Worm (Caenorhabditis elegans) whole organism, L2 larva: ENCODE measurements around the gene B0491.6.

Source experiments
- C34F6.9 ChIP-seq: fragments of 150-350 bp; optimal IDR thresholded peaks from 2 replicates; lab custom pipeline; 2014; ENCODE audit warnings: missing biosample characterization, missing genetic modification characterization
- R02D3.7 ChIP-seq: fragments of 150-350 bp; optimal IDR thresholded peaks from 2 replicates; lab custom pipeline; 2014; ENCODE audit warnings: missing biosample characterization, missing genetic modification characterization
- Y55F3AM.14 ChIP-seq: fragments of 200-800 bp; sonication (Bioruptor generic); optimal IDR thresholded peaks from 2 replicates; lab custom pipeline; 2018; ENCODE audit warnings: mild to moderate bottlenecking, missing genetic modification characterization, missing compliant biosample characterization
- ZK546.5 ChIP-seq: sonication (generic microtip); optimal IDR thresholded peaks from 2 replicates; lab custom pipeline; 2017; ENCODE audit warnings: missing biosample characterization, missing genetic modification characterization
- alr-1 ChIP-seq: fragments of 150-350 bp; optimal IDR thresholded peaks from 2 replicates; lab custom pipeline; 2014; ENCODE audit warnings: missing biosample characterization, missing genetic modification characterization
- aly-2 ChIP-seq: fragments of 150-350 bp; optimal IDR thresholded peaks from 2 replicates; lab custom pipeline; 2014; ENCODE audit warnings: missing biosample characterization, missing genetic modification characterization
- ama-1 ChIP-seq: fragments of 150-350 bp; optimal IDR thresholded peaks from 2 replicates; lab custom pipeline; 2018; ENCODE audit warnings: inconsistent platforms
- blmp-1 ChIP-seq: sonication (generic microtip); optimal IDR thresholded peaks from 2 replicates; lab custom pipeline; 2017; ENCODE audit warnings: missing genetic modification characterization, mild to moderate bottlenecking, missing compliant biosample characterization, antibody characterized with exemption, moderate library complexity; ENCODE audit not compliant: insufficient read depth
- ceh-82 ChIP-seq: fragments of 150-350 bp; optimal IDR thresholded peaks from 2 replicates; lab custom pipeline; 2014; ENCODE audit warnings: missing biosample characterization, missing genetic modification characterization
- crh-2 ChIP-seq: sonication (generic microtip); optimal IDR thresholded peaks from 2 replicates; lab custom pipeline; 2017; ENCODE audit warnings: missing biosample characterization, missing genetic modification characterization
- dmd-4 ChIP-seq: sonication (generic microtip); optimal IDR thresholded peaks from 2 replicates; lab custom pipeline; 2017; ENCODE audit warnings: missing biosample characterization, missing genetic modification characterization
- egl-27 ChIP-seq: sonication (generic microtip); optimal IDR thresholded peaks from 3 replicates; lab custom pipeline; 2017; ENCODE audit warnings: missing biosample characterization, missing genetic modification reagents, missing genetic modification characterization
- elt-1 ChIP-seq: fragments of 150-350 bp; optimal IDR thresholded peaks from 2 replicates; lab custom pipeline; 2014; ENCODE audit warnings: missing biosample characterization, missing genetic modification characterization
- elt-3 ChIP-seq: sonication (generic microtip); optimal IDR thresholded peaks from 2 replicates; lab custom pipeline; 2017; ENCODE audit warnings: missing biosample characterization, missing genetic modification characterization
- fos-1 ChIP-seq: fragments of 150-350 bp; optimal IDR thresholded peaks from 2 replicates; lab custom pipeline; 2014; ENCODE audit warnings: missing biosample characterization, missing genetic modification characterization
- gmeb-1 ChIP-seq: fragments of 150-350 bp; optimal IDR thresholded peaks from 2 replicates; lab custom pipeline; 2014; ENCODE audit warnings: missing biosample characterization, missing genetic modification characterization
- lin-11 ChIP-seq: fragments of 150-350 bp; sonication (generic microtip); optimal IDR thresholded peaks from 2 replicates; lab custom pipeline; 2014; ENCODE audit warnings: missing biosample characterization, missing genetic modification characterization, inconsistent platforms, mixed read lengths
- lin-13 ChIP-seq: fragments of 150-350 bp; optimal IDR thresholded peaks from 2 replicates; lab custom pipeline; 2014; ENCODE audit warnings: missing biosample characterization, missing genetic modification reagents, missing genetic modification characterization
- lsy-2 ChIP-seq, 2 experiments: fragments of 150-350 bp in 1 of 2; sonication (generic microtip) in 1 of 2; optimal IDR thresholded peaks; 2 replicates each; lab custom pipeline; 2014 to 2017; ENCODE audit warnings: missing biosample characterization in 2 of 2, missing genetic modification characterization in 2 of 2
- mbf-1 ChIP-seq: sonication (generic microtip); optimal IDR thresholded peaks from 2 replicates; lab custom pipeline; 2017; ENCODE audit warnings: missing biosample characterization, missing genetic modification characterization
- mdl-1 ChIP-seq, 2 experiments: fragments of 150-350 bp in 1 of 2; sonication (generic microtip) in 1 of 2; optimal IDR thresholded peaks; 2 replicates each; lab custom pipeline; 2017; ENCODE audit warnings: missing biosample characterization in 2 of 2, missing genetic modification characterization in 2 of 2
- nhr-11 ChIP-seq: fragments of 150-350 bp; optimal IDR thresholded peaks from 2 replicates; lab custom pipeline; 2014; ENCODE audit warnings: missing biosample characterization, missing genetic modification characterization
- nhr-12 ChIP-seq: fragments of 150-350 bp; optimal IDR thresholded peaks from 2 replicates; lab custom pipeline; 2014; ENCODE audit warnings: missing biosample characterization, missing genetic modification characterization
- nhr-129 ChIP-seq: fragments of 150-350 bp; optimal IDR thresholded peaks from 2 replicates; lab custom pipeline; 2014; ENCODE audit warnings: missing biosample characterization, missing genetic modification characterization
- nhr-21 ChIP-seq: fragments of 150-350 bp; optimal IDR thresholded peaks from 2 replicates; lab custom pipeline; 2014; ENCODE audit warnings: missing biosample characterization, missing genetic modification characterization
- nhr-23 ChIP-seq: fragments of 150-350 bp; optimal IDR thresholded peaks from 2 replicates; lab custom pipeline; 2014; ENCODE audit warnings: missing biosample characterization, missing genetic modification reagents, missing genetic modification characterization
- nhr-6 ChIP-seq: fragments of 150-350 bp; optimal IDR thresholded peaks from 2 replicates; lab custom pipeline; 2014; ENCODE audit warnings: missing biosample characterization, missing genetic modification characterization
- nhr-77 ChIP-seq: fragments of 150-350 bp; optimal IDR thresholded peaks from 2 replicates; lab custom pipeline; 2014; ENCODE audit warnings: missing biosample characterization, missing genetic modification characterization
- peb-1 ChIP-seq: fragments of 150-350 bp; optimal IDR thresholded peaks from 2 replicates; lab custom pipeline; 2014; ENCODE audit warnings: missing biosample characterization, missing genetic modification characterization
- sem-4 ChIP-seq: fragments of 150-350 bp; optimal IDR thresholded peaks from 2 replicates; lab custom pipeline; 2014; ENCODE audit warnings: missing biosample characterization, missing genetic modification reagents, missing genetic modification characterization
- skn-1 ChIP-seq: sonication (generic microtip); optimal IDR thresholded peaks from 2 replicates; lab custom pipeline; 2017; ENCODE audit warnings: missing biosample characterization, missing genetic modification characterization
- sma-3 ChIP-seq: sonication (generic microtip); optimal IDR thresholded peaks from 2 replicates; lab custom pipeline; 2016; ENCODE audit warnings: missing genetic modification reagents, missing genetic modification characterization, missing compliant biosample characterization
- unc-39 ChIP-seq: fragments of 150-350 bp; optimal IDR thresholded peaks from 2 replicates; lab custom pipeline; 2014; ENCODE audit warnings: missing biosample characterization, missing genetic modification characterization
- unc-55 ChIP-seq: fragments of 150-350 bp; sonication (generic microtip); optimal IDR thresholded peaks from 3 replicates; lab custom pipeline; 2014; ENCODE audit warnings: missing biosample characterization, missing genetic modification reagents, missing genetic modification characterization
- unc-62 ChIP-seq: fragments of 150-350 bp; optimal IDR thresholded peaks from 2 replicates; lab custom pipeline; 2014; ENCODE audit warnings: missing biosample characterization, missing genetic modification reagents, missing genetic modification characterization
- zag-1 ChIP-seq: fragments of 150-350 bp; optimal IDR thresholded peaks from 2 replicates; lab custom pipeline; 2014; ENCODE audit warnings: missing biosample characterization, missing genetic modification characterization
- ztf-11 ChIP-seq: sonication (generic microtip); optimal IDR thresholded peaks from 2 replicates; lab custom pipeline; 2017; ENCODE audit warnings: missing biosample characterization, missing genetic modification characterization
- ztf-4 ChIP-seq: fragments of 150-350 bp; optimal IDR thresholded peaks from 2 replicates; lab custom pipeline; 2014; ENCODE audit warnings: missing biosample characterization, missing genetic modification characterization

The B0491.6 gene

DNA sequence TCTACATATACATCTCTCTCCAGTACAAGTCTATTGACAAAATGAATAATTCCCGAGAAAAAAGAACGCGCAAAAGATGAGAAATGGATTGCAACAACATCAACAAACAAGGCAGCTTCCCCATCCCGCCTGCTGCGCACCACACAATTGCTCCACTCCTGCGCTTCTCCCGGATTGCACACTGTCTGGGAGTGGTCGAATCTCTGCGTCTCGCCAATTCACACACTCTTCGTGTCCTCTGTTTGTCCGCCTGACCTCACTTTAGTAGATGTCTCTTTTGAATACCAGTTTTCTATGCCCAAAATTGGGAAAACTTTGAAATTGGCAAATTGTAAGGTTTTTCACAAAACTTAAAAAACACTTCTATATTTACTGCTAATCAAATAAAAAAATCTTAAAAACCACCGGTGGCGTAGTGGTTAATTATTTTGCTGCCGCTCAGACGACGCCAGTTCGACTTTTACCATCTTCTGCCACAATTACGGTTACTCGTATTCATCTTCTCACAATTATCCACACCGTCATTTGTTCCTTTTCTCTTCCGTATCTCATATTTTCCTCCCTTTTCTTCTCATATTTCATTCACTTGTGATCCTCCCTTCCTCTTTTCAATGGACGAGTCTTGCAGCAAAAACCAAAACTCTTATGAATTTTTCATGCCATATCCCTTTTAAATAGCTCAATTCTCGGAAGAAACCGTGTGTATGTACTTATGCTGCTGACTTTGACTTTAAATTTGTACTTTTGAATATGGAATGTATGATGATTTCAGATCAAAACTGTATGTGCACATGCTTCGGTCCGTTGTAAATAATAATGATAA, 42.3 kb downstream of the B0491.6 start, which contains the start of gene rsf-1 (continued):
- no peak for TF ChIP-seq unc-39
- no peak for TF ChIP-seq dmd-4
- no peak for TF ChIP-seq nhr-11 (tag; lab: Kevin White, UChicago)
- TF ChIP-seq ztf-4 (tag; lab: Kevin White, UChicago) = no peak
- no peak for TF ChIP-seq Y55F3AM.14 (GFP tag; lab: Kevin White, UChicago)
- no peak for TF ChIP-seq nhr-6 (tag; lab: Kevin White, UChicago)
- no peak for TF ChIP-seq sem-4 (tag; lab: Kevin White, UChicago)

DNA sequence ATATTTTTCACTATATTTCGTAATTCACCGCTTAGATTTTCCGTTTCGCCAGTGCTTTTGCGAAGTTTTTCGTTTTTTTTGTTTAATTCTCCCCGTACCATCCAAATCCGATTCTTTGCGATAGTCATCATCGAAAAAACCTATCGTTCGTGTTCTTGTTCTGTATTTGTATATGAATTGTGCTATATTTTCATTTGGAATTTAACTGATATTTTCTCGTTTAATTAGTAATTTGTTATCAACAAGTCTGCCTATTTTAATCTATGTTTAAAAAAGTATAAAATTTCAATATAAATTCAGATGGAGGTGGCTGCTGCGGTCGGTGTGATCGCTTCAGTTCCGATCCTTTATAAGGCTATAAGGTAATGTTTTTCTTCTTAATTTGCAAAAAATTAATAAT, 45.6 kb downstream of the B0491.6 start, which contains the start of gene samp-1:
Gene samp-1 (plus strand): TSS at position 301 of the 400 bp plus-strand sequence.
- no peak for TF ChIP-seq zag-1 (tag; lab: Kevin White, UChicago)
- TF ChIP-seq mbf-1 (tag; lab: Kevin White, UChicago) = no peak
- TF ChIP-seq nhr-6 (tag; lab: Kevin White, UChicago) = no peak
- no peak for TF ChIP-seq sma-3 (GFP tag; lab: Kevin White, UChicago)
- no peak for TF ChIP-seq ztf-11 (tag; lab: Kevin White, UChicago)
- no peak for TF ChIP-seq mdl-1 (tag; optimal IDR thresholded peaks at IDR 0.05; lab: Kevin White, UChicago)
- no peak for TF ChIP-seq R02D3.7 (tag; lab: Kevin White, UChicago)
- no peak for TF ChIP-seq Y55F3AM.14 (GFP tag; lab: Kevin White, UChicago)
- no peak for TF ChIP-seq nhr-129
- no peak for TF ChIP-seq unc-62 (GFP tag; lab: Kevin White, UChicago)
- TF ChIP-seq skn-1 (tag; lab: Kevin White, UChicago) = no peak
- no peak for TF ChIP-seq peb-1 (tag; lab: Kevin White, UChicago)
- TF ChIP-seq dmd-4 = no peak
- no peak for TF ChIP-seq ceh-82 (tag; lab: Kevin White, UChicago)
- TF ChIP-seq elt-3 (tag; lab: Kevin White, UChicago) = no peak
- no peak for TF ChIP-seq sem-4 (tag; lab: Kevin White, UChicago)
- TF ChIP-seq lin-11 = no peak
- no peak for TF ChIP-seq nhr-12 (tag; lab: Kevin White, UChicago)
- no peak for TF ChIP-seq crh-2 (tag; lab: Kevin White, UChicago)

DNA sequence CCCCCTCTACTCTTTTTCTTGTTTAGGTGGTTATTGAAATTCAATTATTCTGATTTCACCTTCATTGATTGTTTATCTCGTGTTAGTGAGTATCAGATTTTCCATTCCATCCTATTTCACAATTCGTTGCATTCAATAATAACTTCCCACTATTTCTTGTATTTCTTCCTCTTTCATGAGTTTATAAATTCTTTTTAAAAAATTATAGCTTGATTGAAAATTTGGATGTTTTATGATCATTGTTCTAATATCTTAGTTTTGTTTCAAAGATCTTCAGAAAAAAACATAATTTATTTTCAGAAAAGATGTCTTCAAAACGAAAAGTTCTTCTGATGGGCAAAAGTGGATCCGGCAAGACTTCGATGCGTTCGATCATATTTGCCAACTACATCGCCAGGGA, 47.1 kb downstream of the B0491.6 start, which contains the start of gene raga-1:
Gene raga-1 (plus strand): TSS at position 301 of the 400 bp plus-strand sequence.
- TF ChIP-seq crh-2 (tag; lab: Kevin White, UChicago) (no peak), elt-3 (tag; lab: Kevin White, UChicago) (no peak), egl-27 (no peak)

- TF ChIP-seq blmp-1 (tag; lab: Kevin White, UChicago) (no peak), crh-2 (tag; lab: Kevin White, UChicago) (no peak), alr-1 (tag; lab: Kevin White, UChicago) (no peak), gmeb-1 (peak; percentile 35), lin-13 (no peak), mbf-1 (tag; lab: Kevin White, UChicago) (no peak), C34F6.9 (peak; percentile 10), fos-1 (peak; percentile 31), nhr-6 (tag; lab: Kevin White, UChicago) (no peak), ceh-82 (tag; lab: Kevin White, UChicago) (no peak), unc-55 (GFP tag; lab: Kevin White, UChicago) (peak; percentile 25), nhr-129 (peak; percentile 25), nhr-77 (tag; lab: Kevin White, UChicago) (no peak), ama-1 (lab: Kevin White, UChicago) (no peak), elt-3 (tag; lab: Kevin White, UChicago) (no peak), peb-1 (tag; lab: Kevin White, UChicago) (no peak), elt-1 (tag; lab: Kevin White, UChicago) (no peak), ZK546.5 (tag; lab: Kevin White, UChicago) (no peak), nhr-23 (no peak), zag-1 (tag; lab: Kevin White, UChicago) (no peak), aly-2 (tag; lab: Kevin White, UChicago) (no peak), ztf-4 (tag; lab: Kevin White, UChicago) (no peak), lsy-2 (tag; optimal IDR thresholded peaks at IDR 0.05; lab: Kevin White, UChicago) (peak in 1 of 2 experiments; percentile 36), nhr-21 (tag; lab: Kevin White, UChicago) (no peak)
These were observed 50.9 kb downstream of the B0491.6 start, which contains the start of gene saps-1 for ce11 chrII:11297217-11297738. saps-1 (plus strand) TSS chrII:11297688.
